Fruit fly (Drosophila melanogaster) whole organism, wandering third instar larva: ENCODE data around the gene GMF.
A peak's percentile ranks its signal among the peaks of the same experiment; 100 is the strongest.

Source experiments
- Abd-B ChIP-seq: fragments of >200 bp; optimal IDR thresholded peaks from 2 replicates; lab custom pipeline; 2017; ENCODE audit warnings: missing biosample characterization, missing genetic modification characterization
- CG32264 ChIP-seq: fragments of 200-800 bp; sonication (Bioruptor generic); optimal IDR thresholded peaks from 2 replicates; lab custom pipeline; 2016; ENCODE audit warnings: missing biosample characterization, missing genetic modification characterization
- CG9705 ChIP-seq: fragments of 200-800 bp; sonication (Bioruptor generic); optimal IDR thresholded peaks from 2 replicates; lab custom pipeline; 2018; ENCODE audit warnings: missing biosample characterization, mild to moderate bottlenecking, missing genetic modification characterization
- CrebA ChIP-seq: fragments of 200-800 bp; sonication (Bioruptor generic); optimal IDR thresholded peaks from 2 replicates; lab custom pipeline; 2016; ENCODE audit warnings: missing biosample characterization, mild to moderate bottlenecking, missing genetic modification characterization, borderline replicate concordance
- Dfd ChIP-seq: fragments of >200 bp; optimal IDR thresholded peaks from 2 replicates; lab custom pipeline; 2017; ENCODE audit warnings: missing biosample characterization, missing genetic modification characterization
- Dif ChIP-seq: fragments of 200-275, 200-300 bp; sonication (Bioruptor generic); optimal IDR thresholded peaks from 2 replicates; lab custom pipeline; 2018; ENCODE audit warnings: missing biosample characterization, missing genetic modification characterization; ENCODE audit not compliant: partially characterized antibody
- GATAd ChIP-seq: sonication (Bioruptor generic); optimal IDR thresholded peaks from 2 replicates; lab custom pipeline; 2016; ENCODE audit warnings: missing biosample characterization, missing genetic modification characterization
- Hnf4 ChIP-seq: fragments of 200-800 bp; sonication (Bioruptor generic); optimal IDR thresholded peaks from 2 replicates; lab custom pipeline; 2016; ENCODE audit warnings: missing biosample characterization, mild to moderate bottlenecking, missing genetic modification characterization
- Hr78 ChIP-seq: fragments of >200 bp; optimal IDR thresholded peaks from 2 replicates; lab custom pipeline; 2017; ENCODE audit warnings: missing biosample characterization, missing genetic modification characterization
- Hr83 ChIP-seq: fragments of 200-300 bp; sonication (Bioruptor generic); optimal IDR thresholded peaks from 2 replicates; lab custom pipeline; 2016; ENCODE audit warnings: missing biosample characterization, mild to moderate bottlenecking, missing genetic modification characterization, moderate library complexity; ENCODE audit not compliant: poor library complexity, severe bottlenecking
- Mio ChIP-seq: sonication (Bioruptor generic); optimal IDR thresholded peaks from 2 replicates; lab custom pipeline; 2016; ENCODE audit warnings: missing biosample characterization, missing genetic modification characterization
- OdsH ChIP-seq: fragments of 200-800 bp; sonication (Bioruptor generic); optimal IDR thresholded peaks from 2 replicates; lab custom pipeline; 2016; ENCODE audit warnings: missing biosample characterization, mild to moderate bottlenecking, missing genetic modification characterization
- Rel ChIP-seq, 2 experiments: fragments of 200-800 bp; sonication (Bioruptor generic) in 1 of 2; optimal IDR thresholded peaks; 2 replicates in 1 of 2; 3 replicates in 1 of 2; lab custom pipeline; 2016 to 2019; ENCODE audit warnings: mild to moderate bottlenecking in 2 of 2, missing biosample characterization in 2 of 2, missing genetic modification characterization in 2 of 2, moderate library complexity in 1 of 2
- Sp1 ChIP-seq: fragments of 200-800 bp; sonication (Bioruptor generic); optimal IDR thresholded peaks from 3 replicates; lab custom pipeline; 2019; ENCODE audit warnings: missing biosample characterization, mild to moderate bottlenecking, missing genetic modification characterization, moderate library complexity
- br ChIP-seq: fragments of 200-800 bp; sonication (Bioruptor generic); optimal IDR thresholded peaks from 2 replicates; lab custom pipeline; 2016; ENCODE audit warnings: missing biosample characterization, missing genetic modification characterization
- brk ChIP-seq: fragments of 200-800 bp; sonication (Bioruptor generic); optimal IDR thresholded peaks from 2 replicates; lab custom pipeline; 2016; ENCODE audit warnings: missing biosample characterization, mild to moderate bottlenecking, missing genetic modification characterization
- dl ChIP-seq, 2 experiments: fragments of 175-275, 200-275 bp in 1 of 2; fragments of 200-275 bp in 1 of 2; sonication (Bioruptor generic); optimal IDR thresholded peaks; lab custom pipeline; 2018; ENCODE audit warnings: mild to moderate bottlenecking in 2 of 2, missing biosample characterization in 2 of 2, missing genetic modification characterization in 2 of 2, moderate library complexity in 2 of 2; ENCODE audit not compliant: partially characterized antibody in 2 of 2, insufficient read depth in 1 of 2
- dmrt93B ChIP-seq: fragments of 200-800 bp; sonication (Bioruptor generic); optimal IDR thresholded peaks from 2 replicates; lab custom pipeline; 2018; ENCODE audit warnings: missing biosample characterization, mild to moderate bottlenecking, missing genetic modification characterization
- dsf ChIP-seq: sonication (Bioruptor generic); optimal IDR thresholded peaks from 2 replicates; lab custom pipeline; 2016; ENCODE audit warnings: missing biosample characterization, missing genetic modification characterization, borderline replicate concordance
- foxo ChIP-seq, 2 experiments: fragments of 200-800 bp; sonication (Bioruptor generic); optimal IDR thresholded peaks; 2 replicates in 1 of 2; 3 replicates in 1 of 2; lab custom pipeline; 2016 to 2017; ENCODE audit warnings: missing biosample characterization in 2 of 2, missing genetic modification characterization in 2 of 2
- fru ChIP-seq: fragments of 200-800 bp; sonication (Bioruptor generic); optimal IDR thresholded peaks from 3 replicates; lab custom pipeline; 2016; ENCODE audit warnings: missing biosample characterization, mild to moderate bottlenecking, missing genetic modification characterization
- h ChIP-seq: fragments of 200-800 bp; sonication (Bioruptor generic); optimal IDR thresholded peaks from 3 replicates; lab custom pipeline; 2016; ENCODE audit warnings: missing biosample characterization, mild to moderate bottlenecking, missing genetic modification characterization
- jim ChIP-seq: fragments of 175-275, 200-325 bp; sonication (Bioruptor generic); optimal IDR thresholded peaks from 2 replicates; lab custom pipeline; 2016; ENCODE audit warnings: missing biosample characterization, mild to moderate bottlenecking, missing genetic modification characterization
- lola ChIP-seq: fragments of >200 bp; optimal IDR thresholded peaks from 2 replicates; lab custom pipeline; 2017; ENCODE audit warnings: missing biosample characterization, missing genetic modification characterization
- pan ChIP-seq: fragments of >200 bp; optimal IDR thresholded peaks from 2 replicates; lab custom pipeline; 2017
- psq ChIP-seq: fragments of 200-800 bp; sonication (Bioruptor generic); optimal IDR thresholded peaks from 3 replicates; lab custom pipeline; 2017; ENCODE audit warnings: missing biosample characterization, mild to moderate bottlenecking, missing genetic modification characterization, moderate library complexity
- sage ChIP-seq: fragments of 200-800 bp; sonication (Bioruptor generic); optimal IDR thresholded peaks from 2 replicates; lab custom pipeline; 2016; ENCODE audit warnings: missing biosample characterization, mild to moderate bottlenecking, missing genetic modification characterization
- sv ChIP-seq: fragments of 200-800 bp; sonication (Bioruptor generic); optimal IDR thresholded peaks from 3 replicates; lab custom pipeline; 2016; ENCODE audit warnings: missing biosample characterization, missing genetic modification characterization
- tai ChIP-seq: sonication (Bioruptor generic); optimal IDR thresholded peaks from 2 replicates; lab custom pipeline; 2016; ENCODE audit warnings: missing biosample characterization, missing genetic modification characterization
- usp ChIP-seq: fragments of >200 bp; optimal IDR thresholded peaks from 2 replicates; lab custom pipeline; 2017; ENCODE audit warnings: missing biosample characterization, missing genetic modification characterization
- woc ChIP-seq: sonication (Bioruptor generic); optimal IDR thresholded peaks from 2 replicates; lab custom pipeline; 2016; ENCODE audit warnings: missing biosample characterization, mild to moderate bottlenecking, missing genetic modification characterization

The GMF gene

dm6 chr2L:16317131-16317530 lies 14.4 kb upstream of the GMF start:
- TF ChIP-seq Dfd (GFP tag; lab: Kevin White, UChicago) (no peak), foxo (GFP tag; optimal IDR thresholded peaks at IDR 0.05; lab: Kevin White, UChicago) (no peak), Abd-B (GFP tag; lab: Kevin White, UChicago) (no peak), sv (GFP tag; lab: Kevin White, UChicago) (no peak), OdsH (GFP tag; lab: Kevin White, UChicago) (no peak), Hnf4 (no peak), psq (GFP tag; lab: Kevin White, UChicago) (no peak), dmrt93B (GFP tag; lab: Kevin White, UChicago) (no peak), CrebA (GFP tag; lab: Kevin White, UChicago) (no peak), pan (lab: Kevin White, UChicago) (no peak), Mio (GFP tag; lab: Kevin White, UChicago) (no peak), br (GFP tag; lab: Kevin White, UChicago) (no peak), brk (GFP tag; lab: Kevin White, UChicago) (no peak), fru (GFP tag; lab: Kevin White, UChicago) (no peak), CG32264 (GFP tag; lab: Kevin White, UChicago) (no peak)
- TF ChIP-seq, all 38 proteins: peak for 0

- TF ChIP-seq OdsH (GFP tag; lab: Kevin White, UChicago) = no peak
- TF ChIP-seq Rel (GFP tag; optimal IDR thresholded peaks at IDR 0.05; lab: Kevin White, UChicago) = no peak
- peak; percentile 27 for TF ChIP-seq Rel (tag; optimal IDR thresholded peaks at IDR 0.05; lab: Kevin White, UChicago)
- TF ChIP-seq tai (GFP tag; lab: Kevin White, UChicago) = no peak
Observed at dm6 chr2L:16316410-16316809, 13.7 kb upstream of the GMF start.

DNA sequence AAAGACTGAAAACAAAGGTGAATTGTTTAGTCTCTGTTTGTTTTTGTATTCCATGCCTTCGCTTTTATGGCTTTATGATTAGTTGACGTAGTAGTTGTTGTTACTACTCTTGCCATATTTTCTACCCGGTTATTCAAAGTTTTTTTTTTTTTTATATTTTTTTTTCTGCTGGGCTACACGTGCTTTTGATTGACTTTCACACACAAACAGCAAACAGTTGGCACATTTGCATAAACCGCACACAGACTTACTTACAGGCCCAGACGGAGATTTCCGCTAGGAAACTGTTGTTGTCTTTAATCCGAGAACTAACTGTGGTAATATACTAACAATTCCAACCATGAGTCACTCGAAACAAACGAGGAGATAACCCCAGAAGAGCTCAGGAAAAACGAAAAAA lies 13.1 kb upstream of the GMF start:
- TF ChIP-seq Hr83 (GFP tag; lab: Kevin White, UChicago) (no peak), Dif (GFP tag; lab: Kevin White, UChicago) (no peak), Sp1 (no peak), fru (GFP tag; lab: Kevin White, UChicago) (no peak), sv (GFP tag; lab: Kevin White, UChicago) (no peak), dl (GFP tag; optimal IDR thresholded peaks at IDR 0.05; lab: Kevin White, UChicago; ENCODE audit: insufficient read depth in 1 of 2, partially characterized antibody in 2 of 2) (no peak), pan (lab: Kevin White, UChicago) (no peak), jim (GFP tag; lab: Kevin White, UChicago) (no peak), OdsH (GFP tag; lab: Kevin White, UChicago) (no peak), lola (GFP tag; lab: Kevin White, UChicago) (no peak), CG9705 (GFP tag; lab: Kevin White, UChicago) (no peak), CG32264 (GFP tag; lab: Kevin White, UChicago) (no peak), Hnf4 (no peak), usp (GFP tag; lab: Kevin White, UChicago) (no peak), psq (GFP tag; lab: Kevin White, UChicago) (no peak), brk (GFP tag; lab: Kevin White, UChicago) (no peak), Hr78 (no peak), woc (GFP tag; lab: Kevin White, UChicago) (no peak), dsf (GFP tag; lab: Kevin White, UChicago) (no peak), Mio (GFP tag; lab: Kevin White, UChicago) (no peak)

dm6 chr2L:16315027-16315426 lies 12.3 kb upstream of the GMF start:
- peak; percentile 66 to 86 for TF ChIP-seq dl (GFP tag; optimal IDR thresholded peaks at IDR 0.05; lab: Kevin White, UChicago; ENCODE audit: insufficient read depth in 1 of 2, partially characterized antibody in 2 of 2)
- TF ChIP-seq sage = peak; percentile 29
- TF ChIP-seq Rel (GFP tag; optimal IDR thresholded peaks at IDR 0.05; lab: Kevin White, UChicago) = no peak
- peak; percentile 95 for TF ChIP-seq Rel (tag; optimal IDR thresholded peaks at IDR 0.05; lab: Kevin White, UChicago)
- no peak for TF ChIP-seq Abd-B (GFP tag; lab: Kevin White, UChicago)
- peak in 1 of 2 experiments; percentile 23 for TF ChIP-seq foxo (GFP tag; optimal IDR thresholded peaks at IDR 0.05; lab: Kevin White, UChicago)
- peak; percentile 28 for TF ChIP-seq Sp1
- no peak for TF ChIP-seq CG32264 (GFP tag; lab: Kevin White, UChicago)
- no peak for TF ChIP-seq Hnf4
- TF ChIP-seq CG9705 (GFP tag; lab: Kevin White, UChicago) = peak; percentile 18
- TF ChIP-seq GATAd (GFP tag; lab: Kevin White, UChicago) = no peak
- TF ChIP-seq pan (lab: Kevin White, UChicago) = no peak
- peak; percentile 68 for TF ChIP-seq fru (GFP tag; lab: Kevin White, UChicago)
- TF ChIP-seq h (GFP tag; lab: Kevin White, UChicago) = peak; percentile 31
- TF ChIP-seq woc (GFP tag; lab: Kevin White, UChicago) = peak; percentile 0
- TF ChIP-seq psq (GFP tag; lab: Kevin White, UChicago) = no peak
